Worm (Caenorhabditis elegans) whole organism, L1 larva: ENCODE results near the gene trul-1.
A peak's percentile ranks its signal among the peaks of the same experiment; 100 is the strongest.

Source experiments
- C04F5.9 ChIP-seq: sonication (generic microtip); optimal IDR thresholded peaks from 2 replicates; lab custom pipeline; 2016; ENCODE audit warnings: missing genetic modification characterization, missing compliant biosample characterization
- C16A3.4 ChIP-seq: fragments of 150-350 bp; optimal IDR thresholded peaks from 2 replicates; lab custom pipeline; 2014; ENCODE audit warnings: missing biosample characterization, missing genetic modification characterization
- F16B12.6 ChIP-seq: fragments of 150-350 bp; optimal IDR thresholded peaks from 2 replicates; lab custom pipeline; 2014; ENCODE audit warnings: missing biosample characterization, missing genetic modification characterization
- Y116A8C.19 ChIP-seq: sonication (generic microtip); optimal IDR thresholded peaks from 2 replicates; lab custom pipeline; 2016; ENCODE audit warnings: missing compliant biosample characterization, missing genetic modification characterization, borderline replicate concordance
- ama-1 ChIP-seq: fragments of 150-350 bp; optimal IDR thresholded peaks from 2 replicates; lab custom pipeline; 2014
- blmp-1 ChIP-seq: fragments of 150-350 bp; optimal IDR thresholded peaks from 2 replicates; lab custom pipeline; 2014; ENCODE audit warnings: missing biosample characterization, missing genetic modification characterization
- ceh-8 ChIP-seq: fragments of 200-800 bp; sonication (Bioruptor generic); optimal IDR thresholded peaks from 2 replicates; lab custom pipeline; 2018; ENCODE audit warnings: mild to moderate bottlenecking, missing genetic modification characterization, moderate library complexity, missing compliant biosample characterization
- ceh-82 ChIP-seq, 3 experiments: fragments of 150-350 bp in 1 of 3; sonication (generic microtip) in 2 of 3; optimal IDR thresholded peaks; 2 replicates each; lab custom pipeline; 2014 to 2017; ENCODE audit warnings: missing biosample characterization in 3 of 3, missing genetic modification characterization in 3 of 3
- ceh-88 ChIP-seq: fragments of 200-800 bp; sonication (Bioruptor generic); IDR thresholded peaks from 2 replicates; pipeline ENCODE4 v1.3.6; 2022; ENCODE audit warnings: missing genetic modification characterization, missing compliant biosample characterization
- dpl-1 ChIP-seq, 3 experiments: fragments of 150-350 bp in 2 of 3; sonication (generic microtip) in 1 of 3; optimal IDR thresholded peaks; 2 replicates each; lab custom pipeline; 2014 to 2017; ENCODE audit warnings: missing biosample characterization in 3 of 3, missing genetic modification characterization in 3 of 3, missing genetic modification reagents in 3 of 3
- dsc-1 ChIP-seq: sonication (generic microtip); optimal IDR thresholded peaks from 2 replicates; lab custom pipeline; 2016; ENCODE audit warnings: mild to moderate bottlenecking, missing genetic modification characterization, missing compliant biosample characterization
- efl-1 ChIP-seq, 4 experiments: fragments of 150-350 bp; optimal IDR thresholded peaks in 3 of 4; peaks in 1 of 4; 1 replicate in 1 of 4; 2 replicates in 3 of 4; lab custom pipeline; 2014; ENCODE audit warnings: missing biosample characterization in 2 of 4, missing genetic modification characterization in 2 of 4, missing genetic modification reagents in 2 of 4
- efl-3 ChIP-seq: fragments of 200-800 bp; sonication (Bioruptor generic); optimal IDR thresholded peaks from 2 replicates; lab custom pipeline; 2018; ENCODE audit warnings: mild to moderate bottlenecking, missing genetic modification characterization, missing compliant biosample characterization
- egl-13 ChIP-seq: sonication (generic microtip); optimal IDR thresholded peaks from 2 replicates; lab custom pipeline; 2016; ENCODE audit warnings: missing genotype, missing genetic modification reagents, missing genetic modification characterization, missing compliant biosample characterization
- elt-2 ChIP-seq: sonication (generic microtip); optimal IDR thresholded peaks from 2 replicates; lab custom pipeline; 2016; ENCODE audit warnings: missing genetic modification characterization, mild to moderate bottlenecking, inconsistent platforms, missing compliant biosample characterization, missing genetic modification reagents
- elt-3 ChIP-seq, 6 experiments: fragments of 150-350 bp in 1 of 6; sonication (generic microtip); optimal IDR thresholded peaks; 2 replicates each; lab custom pipeline; 2017 to 2018; ENCODE audit warnings: missing biosample characterization in 6 of 6, missing genetic modification characterization in 6 of 6, inconsistent platforms in 1 of 6
- fkh-4 ChIP-seq: sonication (generic microtip); optimal IDR thresholded peaks from 2 replicates; lab custom pipeline; 2016; ENCODE audit warnings: missing compliant biosample characterization, missing genetic modification characterization, borderline replicate concordance
- fkh-8 ChIP-seq: sonication (generic microtip); optimal IDR thresholded peaks from 2 replicates; lab custom pipeline; 2016; ENCODE audit warnings: mild to moderate bottlenecking, missing genetic modification characterization, missing compliant biosample characterization
- grh-1 ChIP-seq: fragments of 200-800 bp; sonication (Bioruptor generic); IDR thresholded peaks from 2 replicates; pipeline ENCODE4 v1.3.6; 2022; ENCODE audit warnings: missing genetic modification reagents, missing genetic modification characterization, missing compliant biosample characterization
- hlh-17 ChIP-seq: fragments of 200-800 bp; sonication (Bioruptor generic); optimal IDR thresholded peaks from 2 replicates; lab custom pipeline; 2018; ENCODE audit warnings: missing genetic modification characterization, mild to moderate bottlenecking, missing compliant biosample characterization, moderate library complexity, borderline replicate concordance
- irx-1 ChIP-seq: sonication (generic microtip); optimal IDR thresholded peaks from 2 replicates; lab custom pipeline; 2016; ENCODE audit warnings: missing genetic modification characterization, missing compliant biosample characterization
- lin-14 ChIP-seq: fragments of 200-800 bp; sonication (Bioruptor generic); optimal IDR thresholded peaks from 2 replicates; lab custom pipeline; 2018; ENCODE audit warnings: mild to moderate bottlenecking, missing genetic modification characterization, moderate library complexity, missing compliant biosample characterization
- lin-15B ChIP-seq: fragments of 150-350 bp; sonication (generic microtip); optimal IDR thresholded peaks from 3 replicates; lab custom pipeline; 2014; ENCODE audit warnings: missing biosample characterization, missing genetic modification characterization
- lin-35 ChIP-seq, 2 experiments: fragments of 150-350 bp; optimal IDR thresholded peaks; 2 replicates each; lab custom pipeline; 2014; ENCODE audit warnings: missing biosample characterization in 2 of 2, missing genetic modification characterization in 2 of 2, missing genetic modification reagents in 2 of 2
- lsy-2 ChIP-seq, 2 experiments: fragments of 150-350 bp; optimal IDR thresholded peaks; 2 replicates each; lab custom pipeline; 2014; ENCODE audit warnings: missing biosample characterization in 2 of 2, missing genetic modification characterization in 2 of 2
- mab-9 ChIP-seq: fragments of 200-800 bp; sonication (Bioruptor generic); IDR thresholded peaks from 2 replicates; pipeline ENCODE4 v1.3.6; 2022; ENCODE audit warnings: missing genetic modification reagents, missing genetic modification characterization, missing compliant biosample characterization
- mdl-1 ChIP-seq, 2 experiments: fragments of 150-350 bp; optimal IDR thresholded peaks; 2 replicates each; lab custom pipeline; 2014 to 2017; ENCODE audit warnings: missing biosample characterization in 2 of 2, missing genetic modification characterization in 2 of 2, inconsistent platforms in 1 of 2
- mef-2 ChIP-seq: fragments of 150-350 bp; optimal IDR thresholded peaks from 2 replicates; lab custom pipeline; 2014; ENCODE audit warnings: missing biosample characterization, missing genetic modification characterization
- mep-1 ChIP-seq: fragments of 150-350 bp; optimal IDR thresholded peaks from 2 replicates; lab custom pipeline; 2014; ENCODE audit warnings: missing biosample characterization, missing genetic modification characterization
- nhr-11 ChIP-seq: fragments of 150-350 bp; optimal IDR thresholded peaks from 2 replicates; lab custom pipeline; 2014; ENCODE audit warnings: missing biosample characterization, missing genetic modification characterization
- nhr-12 ChIP-seq: sonication (generic microtip); optimal IDR thresholded peaks from 2 replicates; lab custom pipeline; 2017; ENCODE audit warnings: missing biosample characterization, missing genetic modification characterization
- nhr-20 ChIP-seq: sonication (generic microtip); optimal IDR thresholded peaks from 2 replicates; lab custom pipeline; 2016; ENCODE audit warnings: mild to moderate bottlenecking, missing genetic modification characterization, missing compliant biosample characterization
- nhr-237 ChIP-seq: fragments of 150-350 bp; optimal IDR thresholded peaks from 2 replicates; lab custom pipeline; 2014; ENCODE audit warnings: missing biosample characterization, missing genetic modification characterization
- nhr-47 ChIP-seq: sonication (generic microtip); optimal IDR thresholded peaks from 2 replicates; lab custom pipeline; 2016; ENCODE audit warnings: mild to moderate bottlenecking, missing genetic modification characterization, moderate library complexity, missing compliant biosample characterization
- nhr-71 ChIP-seq: sonication (generic microtip); optimal IDR thresholded peaks from 2 replicates; lab custom pipeline; 2016; ENCODE audit warnings: mild to moderate bottlenecking, missing genetic modification characterization, moderate library complexity, missing compliant biosample characterization
- nhr-84 ChIP-seq: sonication (generic microtip); optimal IDR thresholded peaks from 2 replicates; lab custom pipeline; 2017; ENCODE audit warnings: missing biosample characterization, missing genetic modification characterization
- nhr-85 ChIP-seq: sonication (generic microtip); peaks from one replicate; lab custom pipeline; 2016; ENCODE audit warnings: missing genetic modification characterization, inconsistent platforms, missing compliant biosample characterization
- nhr-90 ChIP-seq: sonication (generic microtip); optimal IDR thresholded peaks from 2 replicates; lab custom pipeline; 2016; ENCODE audit warnings: mild to moderate bottlenecking, missing genetic modification characterization, missing compliant biosample characterization; ENCODE audit not compliant: poor library complexity
- skn-1 ChIP-seq: fragments of 150-350 bp; optimal IDR thresholded peaks from 2 replicates; lab custom pipeline; 2014; ENCODE audit warnings: missing biosample characterization, missing genetic modification characterization
- snu-23 ChIP-seq: sonication (generic microtip); optimal IDR thresholded peaks from 2 replicates; lab custom pipeline; 2016; ENCODE audit warnings: missing genetic modification characterization, missing compliant biosample characterization
- sox-4 ChIP-seq: sonication (generic microtip); optimal IDR thresholded peaks from 2 replicates; lab custom pipeline; 2016; ENCODE audit warnings: missing genetic modification characterization, missing compliant biosample characterization
- swsn-7 ChIP-seq: sonication (generic microtip); optimal IDR thresholded peaks from 2 replicates; lab custom pipeline; 2016; ENCODE audit warnings: missing genetic modification characterization, missing compliant biosample characterization
- tbx-2 ChIP-seq: sonication (generic microtip); optimal IDR thresholded peaks from 2 replicates; lab custom pipeline; 2016; ENCODE audit warnings: missing genetic modification characterization, missing compliant biosample characterization
- tlp-1 ChIP-seq: fragments of 150-350 bp; optimal IDR thresholded peaks from 2 replicates; lab custom pipeline; 2014; ENCODE audit warnings: missing biosample characterization, missing genetic modification characterization
- unc-30 ChIP-seq: sonication (generic microtip); optimal IDR thresholded peaks from 2 replicates; lab custom pipeline; 2017; ENCODE audit warnings: missing biosample characterization, missing genetic modification characterization
- unc-62 ChIP-seq: fragments of 150-350 bp; optimal IDR thresholded peaks from 2 replicates; lab custom pipeline; 2014; ENCODE audit warnings: missing biosample characterization, missing genetic modification reagents, missing genetic modification characterization
- unc-86 ChIP-seq: sonication (generic microtip); optimal IDR thresholded peaks from 2 replicates; lab custom pipeline; 2016; ENCODE audit warnings: missing genetic modification characterization, missing compliant biosample characterization
- vab-15 ChIP-seq: sonication (generic microtip); optimal IDR thresholded peaks from 2 replicates; lab custom pipeline; 2017; ENCODE audit warnings: missing genotype, mild to moderate bottlenecking, missing genetic modification characterization, missing compliant biosample characterization
- xbp-1 ChIP-seq: sonication (generic microtip); optimal IDR thresholded peaks from 2 replicates; lab custom pipeline; 2016; ENCODE audit warnings: missing genetic modification characterization, missing compliant biosample characterization
- zag-1 ChIP-seq: fragments of 150-350 bp; optimal IDR thresholded peaks from 2 replicates; lab custom pipeline; 2014; ENCODE audit warnings: missing biosample characterization, missing genetic modification characterization
- ztf-11 ChIP-seq, 2 experiments: sonication (generic microtip); optimal IDR thresholded peaks; 2 replicates each; lab custom pipeline; 2016 to 2017; ENCODE audit warnings: missing genetic modification characterization in 2 of 2, missing biosample characterization in 1 of 2, missing compliant biosample characterization in 1 of 2

trul-1 gene

DNA sequence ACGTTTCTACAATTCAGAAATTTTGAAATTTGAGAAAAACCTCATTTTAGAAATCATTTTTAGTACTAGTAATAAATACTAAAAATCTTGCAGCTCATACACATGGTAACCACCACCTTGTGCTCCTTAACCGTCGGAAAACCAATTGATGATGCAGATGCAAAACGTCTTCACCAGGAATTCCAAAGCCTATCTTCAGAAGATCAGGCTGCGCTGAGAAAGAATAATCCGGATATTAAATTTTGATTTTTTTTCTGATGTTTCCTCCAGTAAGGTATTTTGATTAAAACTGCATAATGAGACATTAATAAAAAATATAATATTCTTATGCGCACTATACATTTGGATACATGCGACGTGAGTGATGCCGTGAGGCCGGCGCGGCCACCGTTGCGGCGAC lies 38.4 kb upstream of the trul-1 start:
- TF ChIP-seq mdl-1 (tag; optimal IDR thresholded peaks at IDR 0.05; lab: Kevin White, UChicago) (no peak), efl-1 (optimal IDR thresholded peaks at IDR 0.05; lab: Kevin White, UChicago) (no peak), efl-1 (GFP tag; optimal IDR thresholded peaks at IDR 0.05 in 1 of 2; lab: Kevin White, UChicago) (peak in 1 of 2 experiments; percentile 57)

- TF ChIP-seq efl-1 (optimal IDR thresholded peaks at IDR 0.05; lab: Kevin White, UChicago) (no peak), efl-1 (GFP tag; optimal IDR thresholded peaks at IDR 0.05 in 1 of 2; lab: Kevin White, UChicago) (peak in 1 of 2 experiments; percentile 12), C16A3.4 (no peak), vab-15 (tag; lab: Kevin White, UChicago) (no peak), lin-35 (GFP tag; optimal IDR thresholded peaks at IDR 0.05; lab: Kevin White, UChicago) (peak in 1 of 2 experiments; percentile 41), F16B12.6 (tag; lab: Kevin White, UChicago) (no peak), nhr-47 (tag; lab: Kevin White, UChicago) (no peak), C04F5.9 (no peak), nhr-237 (tag; lab: Kevin White, UChicago) (no peak), skn-1 (tag; lab: Kevin White, UChicago) (no peak), dpl-1 (GFP tag; optimal IDR thresholded peaks at IDR 0.05; lab: Kevin White, UChicago) (no peak), nhr-84 (tag; lab: Kevin White, UChicago) (no peak), nhr-71 (tag; lab: Kevin White, UChicago) (peak; percentile 15), unc-30 (tag; lab: Kevin White, UChicago) (no peak), tlp-1 (tag; lab: Kevin White, UChicago) (no peak), mef-2 (tag; lab: Kevin White, UChicago) (no peak), unc-62 (GFP tag; lab: Kevin White, UChicago) (no peak), ceh-88 (GFP tag; lab: Robert Waterston, UW) (no peak), ceh-8 (GFP tag; lab: Kevin White, UChicago) (no peak), hlh-17 (GFP tag; lab: Kevin White, UChicago) (no peak), elt-3 (tag; optimal IDR thresholded peaks at IDR 0.05; lab: Kevin White, UChicago) (peak in 2 of 6 experiments; percentile 16 to 50), nhr-12 (tag; lab: Kevin White, UChicago) (no peak), elt-2 (tag; lab: Kevin White, UChicago) (no peak), mab-9 (GFP tag; lab: Robert Waterston, UW) (no peak), egl-13 (tag; lab: Kevin White, UChicago) (no peak), mep-1 (tag; lab: Kevin White, UChicago) (no peak), blmp-1 (tag; lab: Kevin White, UChicago) (peak; percentile 47), fkh-4 (tag; lab: Kevin White, UChicago) (no peak), swsn-7 (tag; lab: Kevin White, UChicago) (no peak), Y116A8C.19 (tag; lab: Kevin White, UChicago) (no peak), nhr-11 (tag; lab: Kevin White, UChicago) (no peak), tbx-2 (peak; percentile 7), ceh-82 (tag; optimal IDR thresholded peaks at IDR 0.05; lab: Kevin White, UChicago) (no peak), unc-86 (no peak), lin-15B (tag; lab: Kevin White, UChicago) (no peak), grh-1 (GFP tag; lab: Robert Waterston, UW) (peak; percentile 36; the same call in 1 of the 2 replicates), lsy-2 (tag; optimal IDR thresholded peaks at IDR 0.05; lab: Kevin White, UChicago) (no peak), lin-14 (peak; percentile 58), nhr-20 (peak; percentile 46), fkh-8 (tag; lab: Kevin White, UChicago) (no peak), ama-1 (lab: Kevin White, UChicago) (peak; percentile 53), xbp-1 (tag; lab: Kevin White, UChicago) (no peak), mdl-1 (tag; optimal IDR thresholded peaks at IDR 0.05; lab: Kevin White, UChicago) (peak in 1 of 2 experiments; percentile 35), irx-1 (tag; lab: Kevin White, UChicago) (no peak), ztf-11 (tag; optimal IDR thresholded peaks at IDR 0.05; lab: Kevin White, UChicago) (no peak), zag-1 (tag; lab: Kevin White, UChicago) (no peak), sox-4 (no peak), dsc-1 (tag; lab: Kevin White, UChicago) (no peak), nhr-85 (tag; lab: Kevin White, UChicago) (peak; percentile 66), nhr-90 (tag; lab: Kevin White, UChicago) (peak; percentile 36), efl-3 (no peak), snu-23 (peak; percentile 57)
- TF ChIP-seq, all 84 proteins: peak for 14
Observed at ce11 chrII:319459-319858, 37.1 kb upstream of the trul-1 start, which contains the start of gene far-7. Gene far-7 (plus strand): TSS chrII:319789.
